Worm (Caenorhabditis elegans) whole organism, L1 larva: ENCODE data around the gene gst-21.
"Not testable (repeated sequence)": the region's sequence is repeated elsewhere in the genome, so short reads cannot be mapped to it uniquely, and the experiment has no call there.

Source experiments
- C16A3.4 ChIP-seq: fragments of 150-350 bp; optimal IDR thresholded peaks from 2 replicates; lab custom pipeline; 2014; ENCODE audit warnings: missing biosample characterization, missing genetic modification characterization
- F16B12.6 ChIP-seq: fragments of 150-350 bp; optimal IDR thresholded peaks from 2 replicates; lab custom pipeline; 2014; ENCODE audit warnings: missing biosample characterization, missing genetic modification characterization
- Y116A8C.19 ChIP-seq: sonication (generic microtip); optimal IDR thresholded peaks from 2 replicates; lab custom pipeline; 2016; ENCODE audit warnings: missing compliant biosample characterization, missing genetic modification characterization, borderline replicate concordance
- aha-1 ChIP-seq: fragments of 150-350 bp; optimal IDR thresholded peaks from 2 replicates; lab custom pipeline; 2014; ENCODE audit warnings: missing biosample characterization, missing genetic modification characterization
- alr-1 ChIP-seq: fragments of 200-800 bp; sonication (Bioruptor generic); optimal IDR thresholded peaks from 2 replicates; lab custom pipeline; 2018; ENCODE audit warnings: borderline replicate concordance, mild to moderate bottlenecking, missing genetic modification characterization, missing compliant biosample characterization
- aly-2 ChIP-seq: fragments of 150-350 bp; optimal IDR thresholded peaks from 2 replicates; lab custom pipeline; 2014; ENCODE audit warnings: missing biosample characterization, missing genetic modification characterization
- ama-1 ChIP-seq: fragments of 150-350 bp; optimal IDR thresholded peaks from 2 replicates; lab custom pipeline; 2014
- blmp-1 ChIP-seq: fragments of 150-350 bp; optimal IDR thresholded peaks from 2 replicates; lab custom pipeline; 2014; ENCODE audit warnings: missing biosample characterization, missing genetic modification characterization
- ceh-8 ChIP-seq: fragments of 200-800 bp; sonication (Bioruptor generic); optimal IDR thresholded peaks from 2 replicates; lab custom pipeline; 2018; ENCODE audit warnings: mild to moderate bottlenecking, missing genetic modification characterization, moderate library complexity, missing compliant biosample characterization
- ceh-82 ChIP-seq, 3 experiments: fragments of 150-350 bp in 1 of 3; sonication (generic microtip) in 2 of 3; optimal IDR thresholded peaks; 2 replicates each; lab custom pipeline; 2014 to 2017; ENCODE audit warnings: missing biosample characterization in 3 of 3, missing genetic modification characterization in 3 of 3
- ceh-90 ChIP-seq: sonication (generic microtip); optimal IDR thresholded peaks from 2 replicates; lab custom pipeline; 2016; ENCODE audit warnings: missing genetic modification characterization, missing compliant biosample characterization
- dpl-1 ChIP-seq, 3 experiments: fragments of 150-350 bp in 2 of 3; sonication (generic microtip) in 1 of 3; optimal IDR thresholded peaks; 2 replicates each; lab custom pipeline; 2014 to 2017; ENCODE audit warnings: missing biosample characterization in 3 of 3, missing genetic modification characterization in 3 of 3, missing genetic modification reagents in 3 of 3
- dsc-1 ChIP-seq: sonication (generic microtip); optimal IDR thresholded peaks from 2 replicates; lab custom pipeline; 2016; ENCODE audit warnings: mild to moderate bottlenecking, missing genetic modification characterization, missing compliant biosample characterization
- egl-13 ChIP-seq: sonication (generic microtip); optimal IDR thresholded peaks from 2 replicates; lab custom pipeline; 2016; ENCODE audit warnings: missing genotype, missing genetic modification reagents, missing genetic modification characterization, missing compliant biosample characterization
- elt-2 ChIP-seq: sonication (generic microtip); optimal IDR thresholded peaks from 2 replicates; lab custom pipeline; 2016; ENCODE audit warnings: missing genetic modification characterization, mild to moderate bottlenecking, inconsistent platforms, missing compliant biosample characterization, missing genetic modification reagents
- elt-3 ChIP-seq, 6 experiments: fragments of 150-350 bp in 1 of 6; sonication (generic microtip); optimal IDR thresholded peaks; 2 replicates each; lab custom pipeline; 2017 to 2018; ENCODE audit warnings: missing biosample characterization in 6 of 6, missing genetic modification characterization in 6 of 6, inconsistent platforms in 1 of 6
- ets-5 ChIP-seq: fragments of 200-800 bp; sonication (Bioruptor generic); IDR thresholded peaks from 2 replicates; pipeline ENCODE4 v1.3.6; 2022; ENCODE audit warnings: missing genetic modification characterization, missing compliant biosample characterization
- fkh-10 ChIP-seq: sonication (generic microtip); optimal IDR thresholded peaks from 2 replicates; lab custom pipeline; 2017; ENCODE audit warnings: missing biosample characterization, missing genetic modification reagents, missing genetic modification characterization
- fkh-4 ChIP-seq: sonication (generic microtip); optimal IDR thresholded peaks from 2 replicates; lab custom pipeline; 2016; ENCODE audit warnings: missing compliant biosample characterization, missing genetic modification characterization, borderline replicate concordance
- hlh-4 ChIP-seq: sonication (generic microtip); optimal IDR thresholded peaks from 2 replicates; lab custom pipeline; 2016; ENCODE audit warnings: mild to moderate bottlenecking, missing genetic modification characterization, missing compliant biosample characterization
- jun-1 ChIP-seq: fragments of 150-350 bp; optimal IDR thresholded peaks from 2 replicates; lab custom pipeline; 2014; ENCODE audit warnings: missing biosample characterization, missing genetic modification reagents, missing genetic modification characterization
- lin-14 ChIP-seq: fragments of 200-800 bp; sonication (Bioruptor generic); optimal IDR thresholded peaks from 2 replicates; lab custom pipeline; 2018; ENCODE audit warnings: mild to moderate bottlenecking, missing genetic modification characterization, moderate library complexity, missing compliant biosample characterization
- lin-35 ChIP-seq, 2 experiments: fragments of 150-350 bp; optimal IDR thresholded peaks; 2 replicates each; lab custom pipeline; 2014; ENCODE audit warnings: missing biosample characterization in 2 of 2, missing genetic modification characterization in 2 of 2, missing genetic modification reagents in 2 of 2
- lir-3 ChIP-seq: sonication (generic microtip); optimal IDR thresholded peaks from 2 replicates; lab custom pipeline; 2016; ENCODE audit warnings: mild to moderate bottlenecking, missing genetic modification characterization, moderate library complexity, missing compliant biosample characterization; ENCODE audit not compliant: poor library complexity
- mab-9 ChIP-seq: fragments of 200-800 bp; sonication (Bioruptor generic); IDR thresholded peaks from 2 replicates; pipeline ENCODE4 v1.3.6; 2022; ENCODE audit warnings: missing genetic modification reagents, missing genetic modification characterization, missing compliant biosample characterization
- nhr-12 ChIP-seq: sonication (generic microtip); optimal IDR thresholded peaks from 2 replicates; lab custom pipeline; 2017; ENCODE audit warnings: missing biosample characterization, missing genetic modification characterization
- nhr-20 ChIP-seq: sonication (generic microtip); optimal IDR thresholded peaks from 2 replicates; lab custom pipeline; 2016; ENCODE audit warnings: mild to moderate bottlenecking, missing genetic modification characterization, missing compliant biosample characterization
- nhr-28 ChIP-seq: fragments of 150-350 bp; optimal IDR thresholded peaks from 2 replicates; lab custom pipeline; 2014; ENCODE audit warnings: missing biosample characterization, missing genetic modification characterization
- nhr-47 ChIP-seq: sonication (generic microtip); optimal IDR thresholded peaks from 2 replicates; lab custom pipeline; 2016; ENCODE audit warnings: mild to moderate bottlenecking, missing genetic modification characterization, moderate library complexity, missing compliant biosample characterization
- nhr-77 ChIP-seq: fragments of 150-350 bp; optimal IDR thresholded peaks from 2 replicates; lab custom pipeline; 2014; ENCODE audit warnings: missing biosample characterization, missing genetic modification characterization
- pqm-1 ChIP-seq: sonication (generic microtip); optimal IDR thresholded peaks from 3 replicates; lab custom pipeline; 2017; ENCODE audit warnings: missing biosample characterization, missing genetic modification characterization
- rnt-1 ChIP-seq: sonication (generic microtip); optimal IDR thresholded peaks from 2 replicates; lab custom pipeline; 2016; ENCODE audit warnings: mild to moderate bottlenecking, missing genetic modification characterization, moderate library complexity, missing compliant biosample characterization
- snpc-4 ChIP-seq: fragments of 150-350 bp; optimal IDR thresholded peaks from 2 replicates; lab custom pipeline; 2014; ENCODE audit warnings: missing biosample characterization, missing genetic modification characterization
- sox-4 ChIP-seq: sonication (generic microtip); optimal IDR thresholded peaks from 2 replicates; lab custom pipeline; 2016; ENCODE audit warnings: missing genetic modification characterization, missing compliant biosample characterization
- sup-37 ChIP-seq: fragments of 200-800 bp; sonication (Bioruptor generic); optimal IDR thresholded peaks from 2 replicates; lab custom pipeline; 2018; ENCODE audit warnings: mild to moderate bottlenecking, missing genetic modification characterization, missing compliant biosample characterization
- unc-130 ChIP-seq: fragments of 150-350 bp; optimal IDR thresholded peaks from 2 replicates; lab custom pipeline; 2017; ENCODE audit warnings: missing biosample characterization, missing genetic modification characterization, inconsistent platforms
- unc-30 ChIP-seq: sonication (generic microtip); optimal IDR thresholded peaks from 2 replicates; lab custom pipeline; 2017; ENCODE audit warnings: missing biosample characterization, missing genetic modification characterization
- unc-62 ChIP-seq: fragments of 150-350 bp; optimal IDR thresholded peaks from 2 replicates; lab custom pipeline; 2014; ENCODE audit warnings: missing biosample characterization, missing genetic modification reagents, missing genetic modification characterization
- unc-98 ChIP-seq: fragments of 200-800 bp; sonication (Bioruptor generic); IDR thresholded peaks from 2 replicates; pipeline ENCODE4 v1.3.6; 2022; ENCODE audit warnings: missing genetic modification characterization, missing compliant biosample characterization
- vab-15 ChIP-seq: sonication (generic microtip); optimal IDR thresholded peaks from 2 replicates; lab custom pipeline; 2017; ENCODE audit warnings: missing genotype, mild to moderate bottlenecking, missing genetic modification characterization, missing compliant biosample characterization
- zag-1 ChIP-seq: fragments of 150-350 bp; optimal IDR thresholded peaks from 2 replicates; lab custom pipeline; 2014; ENCODE audit warnings: missing biosample characterization, missing genetic modification characterization
- zip-4 ChIP-seq: fragments of 200-800 bp; sonication (Bioruptor generic); optimal IDR thresholded peaks from 2 replicates; lab custom pipeline; 2018; ENCODE audit warnings: mild to moderate bottlenecking, missing genetic modification characterization, moderate library complexity, missing compliant biosample characterization
- ztf-11 ChIP-seq, 2 experiments: sonication (generic microtip); optimal IDR thresholded peaks; 2 replicates each; lab custom pipeline; 2016 to 2017; ENCODE audit warnings: missing genetic modification characterization in 2 of 2, missing biosample characterization in 1 of 2, missing compliant biosample characterization in 1 of 2

gst-21 gene

DNA sequence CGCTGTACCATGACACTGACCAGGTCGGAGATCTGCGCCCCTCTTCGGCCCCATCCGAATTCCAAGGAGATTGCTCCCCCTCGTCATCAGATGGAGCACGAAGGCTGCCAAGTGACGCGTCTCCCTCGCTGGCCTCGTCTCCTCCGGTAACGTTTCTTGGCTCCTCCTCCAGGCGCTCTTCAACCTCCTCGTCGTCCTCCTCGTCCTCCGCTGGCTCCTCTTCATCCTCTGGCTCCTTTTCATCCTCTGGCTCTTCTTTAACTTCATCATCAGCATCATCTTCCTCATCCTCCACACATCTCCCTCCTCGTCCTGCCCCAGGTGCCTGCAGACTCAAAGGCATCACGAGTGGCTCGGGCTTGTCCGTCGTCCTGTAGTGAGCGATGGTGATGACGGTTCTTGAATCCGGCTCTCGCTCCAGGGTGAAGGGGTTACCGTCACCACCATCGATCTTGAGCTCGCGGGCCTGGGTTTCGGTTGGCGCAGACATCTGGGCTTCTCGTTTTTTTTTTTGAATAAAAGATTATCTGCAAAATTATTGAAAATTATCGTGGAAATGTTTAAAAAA is 32.5 kb downstream of the gst-21 start:
- TF ChIP-seq ets-5 (GFP tag; lab: Robert Waterston, UW) (no peak), alr-1 (tag; lab: Kevin White, UChicago) (no peak), elt-2 (tag; lab: Kevin White, UChicago) (no peak), unc-62 (GFP tag; lab: Kevin White, UChicago) (no peak), nhr-47 (no peak), ceh-90 (tag; lab: Kevin White, UChicago) (no peak), ztf-11 (tag; optimal IDR thresholded peaks at IDR 0.05; lab: Kevin White, UChicago) (no peak), nhr-28 (tag; lab: Kevin White, UChicago) (no peak), vab-15 (tag; lab: Kevin White, UChicago) (no peak), Y116A8C.19 (tag; lab: Kevin White, UChicago) (no peak), hlh-4 (no peak), zag-1 (tag; lab: Kevin White, UChicago) (no peak), sox-4 (tag; lab: Kevin White, UChicago) (no peak), unc-130 (tag; lab: Kevin White, UChicago) (no peak), unc-30 (tag; lab: Kevin White, UChicago) (no peak), nhr-20 (tag; lab: Kevin White, UChicago) (no peak), F16B12.6 (tag; lab: Kevin White, UChicago) (no peak)

DNA sequence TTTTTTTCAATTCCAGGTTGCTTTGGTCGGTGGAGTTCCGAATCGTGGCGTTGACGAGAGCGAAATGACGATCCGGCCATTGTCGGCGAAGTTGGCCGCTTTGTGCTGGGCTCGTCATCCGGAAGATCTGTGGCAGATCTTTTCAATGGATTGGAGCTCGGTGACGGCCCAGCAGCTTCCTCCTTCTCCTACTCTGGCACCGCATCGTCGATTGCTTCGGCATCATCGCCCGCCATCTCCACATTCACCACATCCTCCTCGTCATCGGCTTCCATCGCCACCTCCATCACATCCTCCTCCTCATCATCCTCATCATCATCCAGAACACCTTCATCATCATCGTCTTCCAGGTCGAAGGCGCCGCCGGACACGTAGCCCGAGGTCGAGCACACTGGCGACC is 33.4 kb downstream of the gst-21 start:
- TF ChIP-seq dpl-1 (GFP tag; optimal IDR thresholded peaks at IDR 0.05; lab: Kevin White, UChicago) (no peak), sox-4 (tag; lab: Kevin White, UChicago) (no peak), hlh-4 (no peak), nhr-47 (no peak), rnt-1 (tag; lab: Kevin White, UChicago) (no peak), mab-9 (GFP tag; lab: Robert Waterston, UW) (no peak), C16A3.4 (no peak), pqm-1 (tag; lab: Kevin White, UChicago) (no peak), nhr-28 (tag; lab: Kevin White, UChicago) (no peak), blmp-1 (tag; lab: Kevin White, UChicago) (no peak), aha-1 (no peak), ama-1 (lab: Kevin White, UChicago) (no peak), sup-37 (no peak), nhr-12 (tag; lab: Kevin White, UChicago) (no peak), aly-2 (no peak), lir-3 (tag; lab: Kevin White, UChicago) (no peak), unc-98 (no peak)

ce11 chrV:1693876-1694275 is 37.9 kb downstream of the gst-21 start, which contains the start of gene Y46H3C.7:
Gene Y46H3C.7, minus strand, starts transcription at chrV:1694022.
- not testable (repeated sequence) for TF ChIP-seq aha-1; ceh-82 (tag; optimal IDR thresholded peaks at IDR 0.05; lab: Kevin White, UChicago); nhr-77 (tag; lab: Kevin White, UChicago)
- TF ChIP-seq, all 84 proteins: peak for 0; not testable (repeated sequence) for 84

ce11 chrV:1692494-1692893 is 39.3 kb downstream of the gst-21 start, which contains the start of gene Y46H3C.5:
Gene Y46H3C.5, minus strand, starts transcription at chrV:1692495.
- not testable (repeated sequence) for TF ChIP-seq pqm-1 (tag; lab: Kevin White, UChicago); dsc-1; blmp-1 (tag; lab: Kevin White, UChicago)

DNA sequence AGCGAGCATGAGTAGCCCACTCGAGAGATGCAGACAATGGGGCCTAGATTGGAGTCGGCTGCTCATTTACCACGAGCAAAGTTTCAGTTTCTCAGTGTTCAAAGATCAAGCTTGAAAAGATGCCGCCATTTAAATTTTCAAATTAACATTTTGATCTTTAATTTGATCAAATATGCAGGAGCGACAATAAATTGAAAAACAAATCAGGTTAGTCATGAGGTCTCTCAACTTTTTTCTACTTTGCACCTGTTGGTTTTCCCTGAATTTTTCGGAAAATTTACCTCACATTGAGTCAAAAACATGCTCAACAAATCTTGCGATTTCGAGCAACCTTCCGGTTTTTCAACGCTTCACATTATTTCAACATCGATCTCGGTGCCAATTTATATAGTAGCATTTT is 46.5 kb downstream of the gst-21 start, which contains the start of gene srh-5:
Gene srh-5 (plus strand): TSS at position 301 of the 400 bp plus-strand sequence.
- TF ChIP-seq lin-14 (GFP tag; lab: Kevin White, UChicago), result no peak
- TF ChIP-seq egl-13 (tag; lab: Kevin White, UChicago), result no peak
- TF ChIP-seq fkh-4 (tag; lab: Kevin White, UChicago), result no peak
- TF ChIP-seq lir-3 (tag; lab: Kevin White, UChicago), result no peak
- no peak for TF ChIP-seq zip-4 (GFP tag; lab: Kevin White, UChicago)
- TF ChIP-seq Y116A8C.19 (tag; lab: Kevin White, UChicago), result no peak
- TF ChIP-seq fkh-10, result no peak
- TF ChIP-seq ceh-8 (GFP tag; lab: Kevin White, UChicago), result no peak
- TF ChIP-seq snpc-4 (tag; lab: Kevin White, UChicago), result no peak
- no peak for TF ChIP-seq elt-3 (tag; optimal IDR thresholded peaks at IDR 0.05; lab: Kevin White, UChicago)
- TF ChIP-seq jun-1 (tag; lab: Kevin White, UChicago), result no peak
- TF ChIP-seq dsc-1, result no peak
- TF ChIP-seq lin-35 (GFP tag; optimal IDR thresholded peaks at IDR 0.05; lab: Kevin White, UChicago), result no peak
- TF ChIP-seq sox-4 (tag; lab: Kevin White, UChicago), result no peak
- no peak for TF ChIP-seq unc-130 (tag; lab: Kevin White, UChicago)
